Worm (Caenorhabditis elegans) whole organism, young adult: ENCODE data around the gene D1025.1.

Experiments
- F33H1.4 ChIP-seq: fragments of 200-800 bp; sonication (Bioruptor generic); IDR thresholded peaks from 2 replicates; pipeline ENCODE4 v1.3.6; 2022; ENCODE audit warnings: missing genetic modification reagents, missing genetic modification characterization, missing compliant biosample characterization
- F57C9.4 ChIP-seq: sonication (generic microtip); optimal IDR thresholded peaks from 2 replicates; lab custom pipeline; 2017; ENCODE audit warnings: mild to moderate bottlenecking, missing genetic modification characterization, missing compliant biosample characterization
- ama-1 ChIP-seq, 3 experiments: fragments of 150-350 bp in 1 of 3; sonication (generic microtip) in 2 of 3; optimal IDR thresholded peaks; 2 replicates each; lab custom pipeline; 2014 to 2018; ENCODE audit warnings: missing biosample characterization in 2 of 3, missing genetic modification characterization in 2 of 3, missing genetic modification reagents in 2 of 3
- ceh-91 ChIP-seq: fragments of 200-800 bp; sonication (Bioruptor generic); IDR thresholded peaks from 2 replicates; pipeline ENCODE4 v1.3.6; 2022; ENCODE audit warnings: missing genetic modification reagents, missing genetic modification characterization, missing compliant biosample characterization
- snpc-4 ChIP-seq, 5 experiments: fragments of 150-350 bp in 1 of 5; sonication (generic microtip) in 4 of 5; optimal IDR thresholded peaks; 2 replicates each; lab custom pipeline; 2014 to 2018; ENCODE audit warnings: missing genetic modification characterization in 5 of 5, missing biosample characterization in 3 of 5, antibody characterized with exemption in 2 of 5, mild to moderate bottlenecking in 2 of 5, missing compliant biosample characterization in 2 of 5, missing genotype in 2 of 5, moderate library complexity in 2 of 5, missing genetic modification reagents in 1 of 5
- somi-1 ChIP-seq: fragments of 200-800 bp; sonication (Bioruptor generic); optimal IDR thresholded peaks from 2 replicates; lab custom pipeline; 2018; ENCODE audit warnings: mild to moderate bottlenecking, missing genetic modification characterization, missing compliant biosample characterization

ce11 chrX:14563818-14564217 lies 43.3 kb downstream of the D1025.1 start:
- TF ChIP-seq somi-1 (GFP tag; lab: Kevin White, UChicago) (no peak), snpc-4 (GFP tag; optimal IDR thresholded peaks at IDR 0.05; lab: Kevin White, UChicago) (no peak), snpc-4 (tag; optimal IDR thresholded peaks at IDR 0.05; lab: Kevin White, UChicago) (no peak), ama-1 (optimal IDR thresholded peaks at IDR 0.05; lab: Kevin White, UChicago) (no peak), ama-1 (GFP tag; optimal IDR thresholded peaks at IDR 0.05; lab: Kevin White, UChicago) (no peak), F33H1.4 (GFP tag; lab: Robert Waterston, UW) (no peak), F57C9.4 (no peak), ceh-91 (GFP tag; lab: Robert Waterston, UW) (no peak)
